Worm (Caenorhabditis elegans): ENCODE data around the gene cup-15.
A peak's percentile ranks its signal among the peaks of the same experiment; 100 is the strongest.

The cup-15 gene

DNA sequence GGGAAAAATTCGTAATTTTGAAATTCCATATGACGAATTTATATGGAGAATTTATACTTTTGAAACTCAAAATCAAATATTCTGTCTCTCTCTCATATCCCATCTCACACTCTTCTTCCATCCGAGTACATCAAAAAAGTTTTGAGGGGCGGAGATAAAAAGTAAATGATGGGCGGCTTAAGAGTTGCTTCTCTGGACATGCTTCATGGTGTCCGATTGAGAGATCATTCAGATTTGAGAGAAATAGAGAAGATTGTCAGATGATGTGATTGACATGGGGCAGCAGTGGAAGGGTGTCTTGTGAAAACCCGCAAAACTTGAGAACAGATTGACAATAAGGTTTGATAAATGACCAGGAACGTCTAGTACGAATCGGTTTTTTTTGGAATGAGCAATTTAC, 37.1 kb upstream of the cup-15 start:
- TF ChIP-seq nhr-12 (tag; optimal IDR thresholded peaks at IDR 0.05): no peak
- no peak for TF ChIP-seq unc-39 (tag; optimal IDR thresholded peaks at IDR 0.05)
- TF ChIP-seq ceh-9 (tag; optimal IDR thresholded peaks at IDR 0.05): no peak
- TF ChIP-seq unc-62 (GFP tag; optimal IDR thresholded peaks at IDR 0.05): peak; percentile 59
- TF ChIP-seq nfya-1 (tag; optimal IDR thresholded peaks at IDR 0.05; ENCODE audit: insufficient read depth): peak; percentile 1
- no peak for TF ChIP-seq snpc-4 (tag; optimal IDR thresholded peaks at IDR 0.05)
- TF ChIP-seq eor-1 (tag; optimal IDR thresholded peaks at IDR 0.05): no peak
- TF ChIP-seq zag-1 (tag; optimal IDR thresholded peaks at IDR 0.05): no peak

DNA sequence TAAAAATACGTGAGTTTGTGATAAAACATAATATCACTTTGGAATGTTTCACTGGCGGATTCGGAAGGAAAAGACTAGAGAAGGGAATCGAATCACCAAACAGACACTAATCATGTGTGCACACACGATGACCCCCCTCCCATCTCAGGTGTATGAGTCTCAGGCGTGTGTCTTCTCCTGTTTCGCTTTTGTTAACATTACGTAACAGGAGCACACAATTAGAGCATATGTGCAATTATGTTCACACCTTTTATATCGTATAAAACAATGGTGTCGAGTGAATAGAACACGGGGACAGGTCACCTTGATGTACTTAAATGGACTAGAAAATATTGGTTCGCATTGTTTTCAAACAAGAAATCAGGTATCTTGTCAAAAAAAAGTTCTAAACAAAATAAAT, 36.0 kb upstream of the cup-15 start:
- TF ChIP-seq nhr-76 (tag; optimal IDR thresholded peaks at IDR 0.05): no peak
- TF ChIP-seq elt-3 (tag; optimal IDR thresholded peaks at IDR 0.05): no peak
- TF ChIP-seq skn-1 (tag; optimal IDR thresholded peaks at IDR 0.05): no peak
- no peak for TF ChIP-seq ztf-11 (tag; optimal IDR thresholded peaks at IDR 0.05)
- no peak for TF ChIP-seq nfya-1 (tag; optimal IDR thresholded peaks at IDR 0.05; ENCODE audit: insufficient read depth)
- no peak for TF ChIP-seq jun-1 (tag; optimal IDR thresholded peaks at IDR 0.05)
- no peak for TF ChIP-seq egl-5 (tag; optimal IDR thresholded peaks at IDR 0.05)
- no peak for TF ChIP-seq nhr-11 (tag; optimal IDR thresholded peaks at IDR 0.05)
- no peak for TF ChIP-seq nhr-43 (tag; optimal IDR thresholded peaks at IDR 0.05; ENCODE audit: poor library complexity, severe bottlenecking)
- no peak for TF ChIP-seq ama-1 (optimal IDR thresholded peaks at IDR 0.05)
- TF ChIP-seq egl-27 (tag; optimal IDR thresholded peaks at IDR 0.05): no peak
- TF ChIP-seq tbx-2 (tag; optimal IDR thresholded peaks at IDR 0.05): no peak
- TF ChIP-seq pqm-1 (tag; optimal IDR thresholded peaks at IDR 0.05): no peak
- no peak for TF ChIP-seq unc-62 (GFP tag; optimal IDR thresholded peaks at IDR 0.05)
- TF ChIP-seq pha-4 (tag; optimal IDR thresholded peaks at IDR 0.05): no peak
- TF ChIP-seq ceh-82 (tag; optimal IDR thresholded peaks at IDR 0.05): no peak
- no peak for TF ChIP-seq mdl-1 (tag; optimal IDR thresholded peaks at IDR 0.05)
- TF ChIP-seq nhr-67 (tag; optimal IDR thresholded peaks at IDR 0.05): no peak
- TF ChIP-seq nhr-77 (tag; optimal IDR thresholded peaks at IDR 0.05): no peak
- TF ChIP-seq fos-1 (tag; optimal IDR thresholded peaks at IDR 0.05): no peak

DNA sequence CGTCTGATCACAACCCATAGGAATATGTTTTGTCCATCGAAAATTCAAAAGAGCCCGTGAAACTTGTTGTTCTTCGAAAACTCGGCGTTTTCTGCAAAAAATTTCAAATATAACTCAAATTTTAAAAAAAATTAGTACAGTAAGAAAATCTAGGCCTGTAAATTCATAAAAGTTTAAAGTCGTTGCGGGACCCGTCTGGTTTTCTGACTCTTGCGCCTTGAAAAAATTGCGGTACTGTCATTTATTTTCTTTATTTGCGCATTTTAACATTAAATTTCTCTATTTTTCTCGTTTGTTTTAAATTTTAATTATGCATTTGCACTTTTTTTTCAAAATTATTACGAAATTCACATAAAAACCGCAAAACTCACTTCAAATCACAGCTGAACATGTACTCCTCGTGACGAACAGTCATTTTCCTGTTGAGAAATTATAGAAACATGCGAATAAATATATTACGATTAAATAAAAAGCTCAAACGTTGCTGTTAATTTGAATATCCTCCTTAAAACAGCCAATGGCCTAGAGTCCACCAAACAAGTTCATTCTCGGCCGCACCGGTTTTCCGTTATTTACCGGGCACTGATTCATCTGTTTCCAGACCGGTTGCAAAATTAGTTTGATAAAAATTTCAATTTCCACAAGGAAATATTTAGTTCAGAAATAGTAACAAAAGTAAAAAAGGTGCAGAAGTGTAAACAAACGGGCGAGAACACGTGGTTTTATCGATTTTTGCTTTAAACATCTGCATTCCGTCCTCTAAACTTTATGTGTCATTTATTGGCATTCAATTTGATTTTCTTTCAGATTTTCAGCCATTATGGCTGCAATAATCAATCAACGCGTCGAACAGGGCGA, 33.5 kb upstream of the cup-15 start, which contains the start of the genes csa-1 and wdfy-2:
csa-1 (minus strand) TSS at position 669 of the 858 bp plus-strand sequence.
wdfy-2 (plus strand) TSS at position 808 of the 858 bp plus-strand sequence.
- TF ChIP-seq ama-1 (optimal IDR thresholded peaks at IDR 0.05) (no peak), jun-1 (tag; optimal IDR thresholded peaks at IDR 0.05) (no peak), nhr-12 (tag; optimal IDR thresholded peaks at IDR 0.05) (no peak), pha-4 (tag; optimal IDR thresholded peaks at IDR 0.05) (peak; percentile 70), ztf-11 (tag; optimal IDR thresholded peaks at IDR 0.05) (no peak), tbx-2 (tag; optimal IDR thresholded peaks at IDR 0.05) (no peak), skn-1 (tag; optimal IDR thresholded peaks at IDR 0.05) (no peak), ceh-16 (tag; optimal IDR thresholded peaks at IDR 0.05) (no peak), elt-2 (tag; optimal IDR thresholded peaks at IDR 0.05) (peak; percentile 8), eor-1 (tag; optimal IDR thresholded peaks at IDR 0.05) (no peak), snpc-4 (tag; optimal IDR thresholded peaks at IDR 0.05) (no peak), lin-15B (tag; optimal IDR thresholded peaks at IDR 0.05) (no peak), nfya-1 (tag; optimal IDR thresholded peaks at IDR 0.05; ENCODE audit: insufficient read depth) (peak; percentile 41), nhr-11 (tag; optimal IDR thresholded peaks at IDR 0.05) (no peak)

DNA sequence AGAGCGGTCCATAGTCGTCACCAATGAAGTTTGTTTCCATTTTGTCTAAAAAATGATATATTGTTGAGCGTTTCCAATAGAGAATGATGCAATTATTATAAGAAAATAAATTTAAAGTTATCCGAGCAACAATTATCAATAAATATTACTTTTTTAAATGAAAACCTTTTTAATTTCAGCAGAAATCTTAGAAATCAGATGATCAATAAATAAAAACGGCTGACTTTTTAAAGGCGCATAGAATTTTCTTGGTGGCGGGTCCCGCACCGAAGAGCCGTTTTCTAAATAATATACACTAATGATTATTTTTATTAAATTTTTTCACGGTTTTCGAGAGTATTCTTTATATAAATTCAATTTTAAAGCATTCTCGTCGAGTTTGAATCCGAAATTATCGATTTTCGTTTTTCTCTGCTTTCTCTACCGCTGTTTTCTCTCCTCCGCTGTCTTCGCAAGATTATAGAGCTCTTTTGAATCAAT, 29.9 kb upstream of the cup-15 start, which contains the start of gene rab-39:
rab-39 (minus strand) TSS at position 51 of the 480 bp plus-strand sequence.
- TF ChIP-seq tbx-2 (tag; optimal IDR thresholded peaks at IDR 0.05): no peak
- TF ChIP-seq jun-1 (tag; optimal IDR thresholded peaks at IDR 0.05): no peak
- no peak for TF ChIP-seq egl-5 (tag; optimal IDR thresholded peaks at IDR 0.05)
- TF ChIP-seq ama-1 (optimal IDR thresholded peaks at IDR 0.05): no peak
- TF ChIP-seq R02D3.7 (tag; optimal IDR thresholded peaks at IDR 0.05): peak; percentile 46
- TF ChIP-seq eor-1 (tag; optimal IDR thresholded peaks at IDR 0.05): no peak
- no peak for TF ChIP-seq unc-39 (tag; optimal IDR thresholded peaks at IDR 0.05)
- TF ChIP-seq daf-12 (tag; optimal IDR thresholded peaks at IDR 0.05): no peak
- no peak for TF ChIP-seq ceh-16 (tag; optimal IDR thresholded peaks at IDR 0.05)
- TF ChIP-seq hmg-11 (tag; optimal IDR thresholded peaks at IDR 0.05): peak; percentile 51
- TF ChIP-seq lin-39 (tag; optimal IDR thresholded peaks at IDR 0.05): peak; percentile 18
- no peak for TF ChIP-seq fkh-2 (tag; optimal IDR thresholded peaks at IDR 0.05)
- no peak for TF ChIP-seq zag-1 (tag; optimal IDR thresholded peaks at IDR 0.05)
- peak; percentile 53 for TF ChIP-seq pha-4 (tag; optimal IDR thresholded peaks at IDR 0.05)
- TF ChIP-seq elt-2 (tag; optimal IDR thresholded peaks at IDR 0.05): peak; percentile 2
- TF ChIP-seq skn-1 (tag; optimal IDR thresholded peaks at IDR 0.05): no peak
- TF ChIP-seq ztf-4 (tag; optimal IDR thresholded peaks at IDR 0.05): no peak
- no peak for TF ChIP-seq nhr-76 (tag; optimal IDR thresholded peaks at IDR 0.05)
- TF ChIP-seq elt-1 (tag; optimal IDR thresholded peaks at IDR 0.05): no peak
- TF ChIP-seq aly-2 (tag; optimal IDR thresholded peaks at IDR 0.05): no peak
- TF ChIP-seq egl-27 (tag; optimal IDR thresholded peaks at IDR 0.05): no peak
- TF ChIP-seq mml-1 (tag; optimal IDR thresholded peaks at IDR 0.05): no peak
- TF ChIP-seq nhr-12 (tag; optimal IDR thresholded peaks at IDR 0.05): no peak
- TF ChIP-seq ceh-9 (tag; optimal IDR thresholded peaks at IDR 0.05): no peak
- TF ChIP-seq nfya-1 (tag; optimal IDR thresholded peaks at IDR 0.05; ENCODE audit: insufficient read depth): peak; percentile 54
- no peak for TF ChIP-seq sea-2 (GFP tag; optimal IDR thresholded peaks at IDR 0.05)
- no peak for TF ChIP-seq pqm-1 (tag; optimal IDR thresholded peaks at IDR 0.05)
- TF ChIP-seq elt-3 (tag; optimal IDR thresholded peaks at IDR 0.05): no peak
- no peak for TF ChIP-seq nhr-23 (tag; optimal IDR thresholded peaks at IDR 0.05)
- no peak for TF ChIP-seq lsy-12 (tag; optimal IDR thresholded peaks at IDR 0.05)
- TF ChIP-seq ztf-11 (tag; optimal IDR thresholded peaks at IDR 0.05): no peak
- TF ChIP-seq nhr-43 (tag; optimal IDR thresholded peaks at IDR 0.05; ENCODE audit: poor library complexity, severe bottlenecking): no peak
